Worm (Caenorhabditis elegans): ENCODE data around the gene C29F7.10.

ce11 chrX:13466926-13467866 lies 35.9 kb upstream of the C29F7.10 start, which contains the start of gene col-183:
- TF ChIP-seq ama-1 (optimal IDR thresholded peaks at IDR 0.05) (no peak), scrt-1 (GFP tag; IDR thresholded peaks at IDR 0.05) (no peak), B0310.2 (tag; optimal IDR thresholded peaks at IDR 0.05) (no peak), sea-1 (GFP tag; conservative IDR thresholded peaks at IDR 0.05) (no peak), tbx-37 (GFP tag; conservative IDR thresholded peaks at IDR 0.05) (no peak), aly-1 (tag; optimal IDR thresholded peaks at IDR 0.05) (no peak)

Data from whole organism, early embryonic.